Worm (Caenorhabditis elegans) whole organism, L2 larva: ENCODE results near the gene F32H5.4.
A peak's percentile ranks its signal among the peaks of the same experiment; 100 is the strongest.

ENCODE experiments used
- F13H6.1 ChIP-seq: sonication (generic microtip); optimal IDR thresholded peaks from 2 replicates; lab custom pipeline; 2016; ENCODE audit warnings: missing genetic modification characterization, missing compliant biosample characterization
- R02D3.7 ChIP-seq: fragments of 150-350 bp; optimal IDR thresholded peaks from 2 replicates; lab custom pipeline; 2014; ENCODE audit warnings: missing biosample characterization, missing genetic modification characterization
- Y55F3AM.14 ChIP-seq: fragments of 200-800 bp; sonication (Bioruptor generic); optimal IDR thresholded peaks from 2 replicates; lab custom pipeline; 2018; ENCODE audit warnings: mild to moderate bottlenecking, missing genetic modification characterization, missing compliant biosample characterization
- alr-1 ChIP-seq: fragments of 150-350 bp; optimal IDR thresholded peaks from 2 replicates; lab custom pipeline; 2014; ENCODE audit warnings: missing biosample characterization, missing genetic modification characterization
- aly-2 ChIP-seq: fragments of 150-350 bp; optimal IDR thresholded peaks from 2 replicates; lab custom pipeline; 2014; ENCODE audit warnings: missing biosample characterization, missing genetic modification characterization
- ama-1 ChIP-seq: fragments of 150-350 bp; optimal IDR thresholded peaks from 2 replicates; lab custom pipeline; 2018; ENCODE audit warnings: inconsistent platforms
- blmp-1 ChIP-seq: sonication (generic microtip); optimal IDR thresholded peaks from 2 replicates; lab custom pipeline; 2017; ENCODE audit warnings: missing genetic modification characterization, mild to moderate bottlenecking, missing compliant biosample characterization, antibody characterized with exemption, moderate library complexity; ENCODE audit not compliant: insufficient read depth
- ceh-82 ChIP-seq: fragments of 150-350 bp; optimal IDR thresholded peaks from 2 replicates; lab custom pipeline; 2014; ENCODE audit warnings: missing biosample characterization, missing genetic modification characterization
- crh-2 ChIP-seq: sonication (generic microtip); optimal IDR thresholded peaks from 2 replicates; lab custom pipeline; 2017; ENCODE audit warnings: missing biosample characterization, missing genetic modification characterization
- dmd-4 ChIP-seq: sonication (generic microtip); optimal IDR thresholded peaks from 2 replicates; lab custom pipeline; 2017; ENCODE audit warnings: missing biosample characterization, missing genetic modification characterization
- egl-27 ChIP-seq: sonication (generic microtip); optimal IDR thresholded peaks from 3 replicates; lab custom pipeline; 2017; ENCODE audit warnings: missing biosample characterization, missing genetic modification reagents, missing genetic modification characterization
- elt-1 ChIP-seq: fragments of 150-350 bp; optimal IDR thresholded peaks from 2 replicates; lab custom pipeline; 2014; ENCODE audit warnings: missing biosample characterization, missing genetic modification characterization
- elt-3 ChIP-seq: sonication (generic microtip); optimal IDR thresholded peaks from 2 replicates; lab custom pipeline; 2017; ENCODE audit warnings: missing biosample characterization, missing genetic modification characterization
- fos-1 ChIP-seq: fragments of 150-350 bp; optimal IDR thresholded peaks from 2 replicates; lab custom pipeline; 2014; ENCODE audit warnings: missing biosample characterization, missing genetic modification characterization
- gmeb-1 ChIP-seq: fragments of 150-350 bp; optimal IDR thresholded peaks from 2 replicates; lab custom pipeline; 2014; ENCODE audit warnings: missing biosample characterization, missing genetic modification characterization
- lin-11 ChIP-seq: fragments of 150-350 bp; sonication (generic microtip); optimal IDR thresholded peaks from 2 replicates; lab custom pipeline; 2014; ENCODE audit warnings: missing biosample characterization, missing genetic modification characterization, inconsistent platforms, mixed read lengths
- lin-39 ChIP-seq: fragments of 150-350 bp; optimal IDR thresholded peaks from 2 replicates; lab custom pipeline; 2014; ENCODE audit warnings: missing biosample characterization, missing genetic modification reagents, missing genetic modification characterization
- lsy-2 ChIP-seq, 2 experiments: fragments of 150-350 bp in 1 of 2; sonication (generic microtip) in 1 of 2; optimal IDR thresholded peaks; 2 replicates each; lab custom pipeline; 2014 to 2017; ENCODE audit warnings: missing biosample characterization in 2 of 2, missing genetic modification characterization in 2 of 2
- mbf-1 ChIP-seq: sonication (generic microtip); optimal IDR thresholded peaks from 2 replicates; lab custom pipeline; 2017; ENCODE audit warnings: missing biosample characterization, missing genetic modification characterization
- mdl-1 ChIP-seq, 2 experiments: fragments of 150-350 bp in 1 of 2; sonication (generic microtip) in 1 of 2; optimal IDR thresholded peaks; 2 replicates each; lab custom pipeline; 2017; ENCODE audit warnings: missing biosample characterization in 2 of 2, missing genetic modification characterization in 2 of 2
- nhr-11 ChIP-seq: fragments of 150-350 bp; optimal IDR thresholded peaks from 2 replicates; lab custom pipeline; 2014; ENCODE audit warnings: missing biosample characterization, missing genetic modification characterization
- nhr-12 ChIP-seq: fragments of 150-350 bp; optimal IDR thresholded peaks from 2 replicates; lab custom pipeline; 2014; ENCODE audit warnings: missing biosample characterization, missing genetic modification characterization
- nhr-129 ChIP-seq: fragments of 150-350 bp; optimal IDR thresholded peaks from 2 replicates; lab custom pipeline; 2014; ENCODE audit warnings: missing biosample characterization, missing genetic modification characterization
- nhr-21 ChIP-seq: fragments of 150-350 bp; optimal IDR thresholded peaks from 2 replicates; lab custom pipeline; 2014; ENCODE audit warnings: missing biosample characterization, missing genetic modification characterization
- nhr-23 ChIP-seq: fragments of 150-350 bp; optimal IDR thresholded peaks from 2 replicates; lab custom pipeline; 2014; ENCODE audit warnings: missing biosample characterization, missing genetic modification reagents, missing genetic modification characterization
- nhr-237 ChIP-seq: fragments of 150-350 bp; optimal IDR thresholded peaks from 2 replicates; lab custom pipeline; 2014; ENCODE audit warnings: missing biosample characterization, missing genetic modification characterization
- nhr-25 ChIP-seq: fragments of 150-350 bp; sonication (generic microtip); optimal IDR thresholded peaks from 3 replicates; lab custom pipeline; 2014; ENCODE audit warnings: missing biosample characterization, missing genetic modification characterization
- nhr-6 ChIP-seq: fragments of 150-350 bp; optimal IDR thresholded peaks from 2 replicates; lab custom pipeline; 2014; ENCODE audit warnings: missing biosample characterization, missing genetic modification characterization
- nhr-77 ChIP-seq: fragments of 150-350 bp; optimal IDR thresholded peaks from 2 replicates; lab custom pipeline; 2014; ENCODE audit warnings: missing biosample characterization, missing genetic modification characterization
- peb-1 ChIP-seq: fragments of 150-350 bp; optimal IDR thresholded peaks from 2 replicates; lab custom pipeline; 2014; ENCODE audit warnings: missing biosample characterization, missing genetic modification characterization
- sem-4 ChIP-seq: fragments of 150-350 bp; optimal IDR thresholded peaks from 2 replicates; lab custom pipeline; 2014; ENCODE audit warnings: missing biosample characterization, missing genetic modification reagents, missing genetic modification characterization
- skn-1 ChIP-seq: sonication (generic microtip); optimal IDR thresholded peaks from 2 replicates; lab custom pipeline; 2017; ENCODE audit warnings: missing biosample characterization, missing genetic modification characterization
- sma-9 ChIP-seq, 2 experiments: fragments of 150-350 bp in 1 of 2; sonication (generic microtip) in 1 of 2; optimal IDR thresholded peaks; 2 replicates each; lab custom pipeline; 2014 to 2016; ENCODE audit warnings: missing genetic modification characterization in 2 of 2, mild to moderate bottlenecking in 1 of 2, missing biosample characterization in 1 of 2, missing compliant biosample characterization in 1 of 2, missing genetic modification reagents in 1 of 2, moderate library complexity in 1 of 2
- snpc-4 ChIP-seq: fragments of 150-350 bp; optimal IDR thresholded peaks from 2 replicates; lab custom pipeline; 2014; ENCODE audit warnings: missing biosample characterization, missing genetic modification characterization
- unc-39 ChIP-seq: fragments of 150-350 bp; optimal IDR thresholded peaks from 2 replicates; lab custom pipeline; 2014; ENCODE audit warnings: missing biosample characterization, missing genetic modification characterization
- unc-55 ChIP-seq: fragments of 150-350 bp; sonication (generic microtip); optimal IDR thresholded peaks from 3 replicates; lab custom pipeline; 2014; ENCODE audit warnings: missing biosample characterization, missing genetic modification reagents, missing genetic modification characterization
- unc-62 ChIP-seq: fragments of 150-350 bp; optimal IDR thresholded peaks from 2 replicates; lab custom pipeline; 2014; ENCODE audit warnings: missing biosample characterization, missing genetic modification reagents, missing genetic modification characterization
- zag-1 ChIP-seq: fragments of 150-350 bp; optimal IDR thresholded peaks from 2 replicates; lab custom pipeline; 2014; ENCODE audit warnings: missing biosample characterization, missing genetic modification characterization
- ztf-11 ChIP-seq: sonication (generic microtip); optimal IDR thresholded peaks from 2 replicates; lab custom pipeline; 2017; ENCODE audit warnings: missing biosample characterization, missing genetic modification characterization
- ztf-4 ChIP-seq: fragments of 150-350 bp; optimal IDR thresholded peaks from 2 replicates; lab custom pipeline; 2014; ENCODE audit warnings: missing biosample characterization, missing genetic modification characterization

F32H5.4 gene

ce11 chrV:13380980-13381379, 20.6 kb downstream of the F32H5.4 start, which contains the start of gene cpz-2:
cpz-2 (plus strand) TSS chrV:13381189.
- TF ChIP-seq nhr-21 (no peak), peb-1 (tag; lab: Kevin White, UChicago) (no peak), unc-62 (GFP tag; lab: Kevin White, UChicago) (no peak), sma-9 (GFP tag; optimal IDR thresholded peaks at IDR 0.05; lab: Kevin White, UChicago) (no peak), sma-9 (tag; optimal IDR thresholded peaks at IDR 0.05; lab: Kevin White, UChicago) (no peak), snpc-4 (tag; lab: Kevin White, UChicago) (no peak), gmeb-1 (tag; lab: Kevin White, UChicago) (peak; percentile 12), ama-1 (lab: Kevin White, UChicago) (no peak), nhr-77 (tag; lab: Kevin White, UChicago) (no peak), dmd-4 (tag; lab: Kevin White, UChicago) (no peak), F13H6.1 (tag; lab: Kevin White, UChicago) (no peak), lin-11 (tag; lab: Kevin White, UChicago) (no peak), ztf-4 (tag; lab: Kevin White, UChicago) (no peak), Y55F3AM.14 (GFP tag; lab: Kevin White, UChicago) (no peak), alr-1 (tag; lab: Kevin White, UChicago) (no peak), ztf-11 (tag; lab: Kevin White, UChicago) (no peak), mbf-1 (tag; lab: Kevin White, UChicago) (no peak), nhr-12 (tag; lab: Kevin White, UChicago) (no peak), unc-39 (tag; lab: Kevin White, UChicago) (no peak), nhr-6 (tag; lab: Kevin White, UChicago) (no peak), skn-1 (tag; lab: Kevin White, UChicago) (peak; percentile 23), nhr-129 (tag; lab: Kevin White, UChicago) (no peak), mdl-1 (tag; optimal IDR thresholded peaks at IDR 0.05; lab: Kevin White, UChicago) (no peak), nhr-23 (tag; lab: Kevin White, UChicago) (no peak), fos-1 (peak; percentile 70), blmp-1 (tag; lab: Kevin White, UChicago) (no peak), ceh-82 (tag; lab: Kevin White, UChicago) (no peak), unc-55 (no peak), sem-4 (no peak), nhr-237 (tag; lab: Kevin White, UChicago) (no peak), crh-2 (tag; lab: Kevin White, UChicago) (peak; percentile 21), elt-1 (tag; lab: Kevin White, UChicago) (no peak), elt-3 (tag; lab: Kevin White, UChicago) (no peak), lin-39 (no peak)

ce11 chrV:13385798-13386197, 25.4 kb downstream of the F32H5.4 start, which contains the start of gene gcy-34:
gcy-34 (minus strand) TSS chrV:13385898.
- TF ChIP-seq egl-27 (tag; lab: Kevin White, UChicago): no peak
- no peak for TF ChIP-seq F13H6.1 (tag; lab: Kevin White, UChicago)
- TF ChIP-seq sem-4: no peak
- TF ChIP-seq lsy-2 (tag; optimal IDR thresholded peaks at IDR 0.05; lab: Kevin White, UChicago): no peak
- no peak for TF ChIP-seq nhr-23 (tag; lab: Kevin White, UChicago)
- TF ChIP-seq nhr-12 (tag; lab: Kevin White, UChicago): no peak
- no peak for TF ChIP-seq ztf-4 (tag; lab: Kevin White, UChicago)
- no peak for TF ChIP-seq gmeb-1 (tag; lab: Kevin White, UChicago)
- TF ChIP-seq nhr-11 (tag; lab: Kevin White, UChicago): no peak
- no peak for TF ChIP-seq alr-1 (tag; lab: Kevin White, UChicago)
- TF ChIP-seq lin-11 (tag; lab: Kevin White, UChicago): no peak
- TF ChIP-seq zag-1 (tag; lab: Kevin White, UChicago): no peak
- TF ChIP-seq, all 48 proteins: peak for 0

ce11 chrV:13387472-13387871, 27.1 kb downstream of the F32H5.4 start:
- TF ChIP-seq snpc-4 (tag; lab: Kevin White, UChicago) (no peak), lin-11 (tag; lab: Kevin White, UChicago) (no peak)

- no peak for TF ChIP-seq ceh-82 (tag; lab: Kevin White, UChicago)
- no peak for TF ChIP-seq unc-39 (tag; lab: Kevin White, UChicago)
- TF ChIP-seq nhr-129 (tag; lab: Kevin White, UChicago): no peak
- no peak for TF ChIP-seq lin-39
- no peak for TF ChIP-seq sma-9 (GFP tag; optimal IDR thresholded peaks at IDR 0.05; lab: Kevin White, UChicago)
- no peak for TF ChIP-seq sma-9 (tag; optimal IDR thresholded peaks at IDR 0.05; lab: Kevin White, UChicago)
- no peak for TF ChIP-seq R02D3.7
- TF ChIP-seq dmd-4 (tag; lab: Kevin White, UChicago): no peak
- TF ChIP-seq nhr-25 (tag; lab: Kevin White, UChicago): no peak
- TF ChIP-seq unc-62 (GFP tag; lab: Kevin White, UChicago): no peak
- no peak for TF ChIP-seq aly-2 (tag; lab: Kevin White, UChicago)
- TF ChIP-seq gmeb-1 (tag; lab: Kevin White, UChicago): no peak
- TF ChIP-seq zag-1 (tag; lab: Kevin White, UChicago): no peak
- no peak for TF ChIP-seq nhr-11 (tag; lab: Kevin White, UChicago)
- no peak for TF ChIP-seq alr-1 (tag; lab: Kevin White, UChicago)
- no peak for TF ChIP-seq egl-27 (tag; lab: Kevin White, UChicago)
- no peak for TF ChIP-seq nhr-6 (tag; lab: Kevin White, UChicago)
- TF ChIP-seq nhr-12 (tag; lab: Kevin White, UChicago): no peak
- TF ChIP-seq, all 48 proteins: peak for 0
These were observed 28.6 kb downstream of the F32H5.4 start for ce11 chrV:13388961-13389360.
